Fruit fly (Drosophila melanogaster): ENCODE measurements around the gene Dmtn.

Dmtn gene

dm6 chr3R:6405674-6406565 is at the start of gene Dmtn:
Gene Dmtn (minus strand): TSS chr3R:6405895.
- no peak for TF ChIP-seq CG8478 (optimal IDR thresholded peaks at IDR 0.05)
- TF ChIP-seq CTCF (optimal IDR thresholded peaks at IDR 0.05), result no peak

- TF ChIP-seq CTCF (optimal IDR thresholded peaks at IDR 0.05), result no peak
These were observed 30.9 kb upstream of the Dmtn start for dm6 chr3R:6436643-6437042.

dm6 chr3R:6435761-6436318 is 30.1 kb upstream of the Dmtn start:
- TF ChIP-seq CTCF (optimal IDR thresholded peaks at IDR 0.05), result no peak
- no peak for TF ChIP-seq CG8478 (optimal IDR thresholded peaks at IDR 0.05)

dm6 chr3R:6435219-6435618 is 29.5 kb upstream of the Dmtn start:
- TF ChIP-seq CTCF (optimal IDR thresholded peaks at IDR 0.05) (no peak), CG8478 (optimal IDR thresholded peaks at IDR 0.05) (no peak)

- TF ChIP-seq CTCF (optimal IDR thresholded peaks at IDR 0.05) (no peak), CG8478 (optimal IDR thresholded peaks at IDR 0.05) (no peak)
These were observed 28.2 kb upstream of the Dmtn start for dm6 chr3R:6433885-6434284.

- TF ChIP-seq CG8478 (optimal IDR thresholded peaks at IDR 0.05), result no peak
- no peak for TF ChIP-seq CTCF (optimal IDR thresholded peaks at IDR 0.05)
These were observed 27.2 kb upstream of the Dmtn start for dm6 chr3R:6432784-6433469.

dm6 chr3R:6432321-6432720 is 26.6 kb upstream of the Dmtn start:
- TF ChIP-seq CG8478 (optimal IDR thresholded peaks at IDR 0.05), result no peak
- TF ChIP-seq CTCF (optimal IDR thresholded peaks at IDR 0.05), result no peak

- no peak for TF ChIP-seq CTCF (optimal IDR thresholded peaks at IDR 0.05)
- no peak for TF ChIP-seq CG8478 (optimal IDR thresholded peaks at IDR 0.05)
These were observed 24.5 kb upstream of the Dmtn start for dm6 chr3R:6430206-6430605.

dm6 chr3R:6429706-6430105 is 24.0 kb upstream of the Dmtn start:
- no peak for TF ChIP-seq CG8478 (optimal IDR thresholded peaks at IDR 0.05)
- TF ChIP-seq CTCF (optimal IDR thresholded peaks at IDR 0.05), result peak in 1 of 2 experiments; percentile 21

- no peak for TF ChIP-seq CG8478 (optimal IDR thresholded peaks at IDR 0.05)
- TF ChIP-seq CTCF (optimal IDR thresholded peaks at IDR 0.05), result no peak
These were observed 23.2 kb upstream of the Dmtn start for dm6 chr3R:6428935-6429334.

- TF ChIP-seq CTCF (optimal IDR thresholded peaks at IDR 0.05) (no peak), CG8478 (optimal IDR thresholded peaks at IDR 0.05) (no peak)
These were observed 22.1 kb upstream of the Dmtn start for dm6 chr3R:6427619-6428378.

- TF ChIP-seq CTCF (optimal IDR thresholded peaks at IDR 0.05) (no peak), CG8478 (optimal IDR thresholded peaks at IDR 0.05) (no peak)
These were observed 20.6 kb upstream of the Dmtn start for dm6 chr3R:6426173-6426899.

dm6 chr3R:6425454-6426156 is 19.9 kb upstream of the Dmtn start:
- TF ChIP-seq CTCF (optimal IDR thresholded peaks at IDR 0.05) (no peak), CG8478 (optimal IDR thresholded peaks at IDR 0.05) (no peak)

Measured in S2 (cell line).